Fruit fly (Drosophila melanogaster) whole organism, larva: ENCODE measurements around the gene CG31233.
"Not testable (repeated sequence)": the region's sequence is repeated elsewhere in the genome, so short reads cannot be mapped to it uniquely, and the experiment has no call there.

Experiments
- noc ChIP-seq: fragments of 200-800 bp; sonication (Bioruptor generic); optimal IDR thresholded peaks from 3 replicates; lab custom pipeline; 2019; ENCODE audit warnings: missing biosample characterization, mild to moderate bottlenecking, missing genetic modification characterization, moderate library complexity

Gene CG31233

dm6 chr3R:21748954-21749920 is at the start of gene CG31233:
TSS of gene CG31233 (plus strand) at chr3R:21749853.
- peak; percentile 54 for TF ChIP-seq noc (tag; lab: Kevin White, UChicago)

DNA sequence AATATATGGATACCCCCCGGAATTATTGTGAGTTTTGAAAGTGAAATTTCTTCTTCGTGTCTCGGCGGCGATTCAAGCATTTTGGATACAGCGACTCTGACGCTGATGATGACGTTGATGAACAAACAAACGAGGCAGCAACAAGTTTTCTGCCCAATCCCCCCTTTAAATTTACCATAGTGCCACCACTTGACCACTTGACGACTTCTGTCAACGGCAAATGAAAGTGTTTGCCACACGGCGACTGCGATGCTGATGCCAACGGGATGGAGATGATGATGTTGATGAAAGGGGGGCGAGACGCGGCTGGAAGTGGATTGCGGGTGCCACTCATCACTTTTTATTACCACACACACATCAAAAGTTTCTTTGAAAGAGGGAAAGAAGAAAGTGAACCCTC is 49.2 kb upstream of the CG31233 start:
- no peak for TF ChIP-seq noc (tag; lab: Kevin White, UChicago)

- TF ChIP-seq noc (tag; lab: Kevin White, UChicago): no peak
Observed at dm6 chr3R:21701529-21701928, 48.1 kb upstream of the CG31233 start.

dm6 chr3R:21703346-21703745 is 46.3 kb upstream of the CG31233 start:
- TF ChIP-seq noc (tag; lab: Kevin White, UChicago): no peak

dm6 chr3R:21704439-21704838 is 45.2 kb upstream of the CG31233 start:
- TF ChIP-seq noc (tag; lab: Kevin White, UChicago): no peak

DNA sequence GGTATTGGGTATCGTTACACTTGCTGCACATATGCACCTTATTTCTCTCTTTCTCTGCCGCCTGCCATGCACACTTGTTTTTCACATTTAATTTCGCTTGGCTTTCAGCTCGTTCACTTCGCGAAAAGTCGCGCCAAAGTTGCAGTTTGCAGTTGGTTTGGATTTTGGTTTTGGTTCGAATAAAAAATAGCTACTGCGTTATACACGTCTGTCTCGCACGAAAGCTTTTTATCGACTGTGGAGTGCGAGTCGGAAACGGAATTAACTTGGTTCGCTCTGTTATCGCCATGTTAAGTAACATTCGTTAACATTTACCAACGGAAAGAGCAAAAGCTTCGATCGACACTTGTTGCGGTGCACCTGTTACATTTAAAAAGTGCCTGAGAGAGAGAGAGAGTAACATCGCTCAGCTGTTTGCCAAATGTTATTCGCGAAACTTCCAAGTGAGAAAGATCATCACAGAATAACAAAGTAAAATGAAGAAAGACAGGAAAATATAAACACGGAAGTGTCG is 30.2 kb upstream of the CG31233 start, which contains the start of gene CG31176:
CG31176 (minus strand) TSS at position 241 of the 514 bp plus-strand sequence.
- no peak for TF ChIP-seq noc (tag; lab: Kevin White, UChicago)

DNA sequence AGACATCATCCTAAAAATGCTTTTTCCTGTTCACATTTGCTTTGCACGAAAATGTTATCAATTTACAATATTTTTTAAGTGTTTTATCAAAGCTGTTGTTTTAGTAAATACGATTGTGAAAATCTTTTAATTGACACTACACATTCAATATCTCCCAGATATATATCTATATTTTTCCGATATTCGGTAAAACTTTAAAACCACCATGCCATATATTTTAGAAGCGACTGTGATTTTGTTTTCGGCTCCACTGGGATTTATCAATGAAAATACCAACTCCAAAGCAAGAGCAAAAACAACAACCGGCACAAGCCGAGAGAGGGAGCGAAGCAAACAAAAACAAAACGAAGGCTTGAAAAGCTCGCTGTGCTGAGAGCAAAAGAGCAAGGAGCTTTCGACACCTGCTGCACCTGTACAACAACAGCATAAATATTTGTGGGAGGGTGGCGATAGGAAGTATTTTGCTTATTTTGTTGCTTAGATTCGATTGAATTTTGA is 29.7 kb upstream of the CG31233 start:
- peak; percentile 19 for TF ChIP-seq noc (tag; lab: Kevin White, UChicago)

DNA sequence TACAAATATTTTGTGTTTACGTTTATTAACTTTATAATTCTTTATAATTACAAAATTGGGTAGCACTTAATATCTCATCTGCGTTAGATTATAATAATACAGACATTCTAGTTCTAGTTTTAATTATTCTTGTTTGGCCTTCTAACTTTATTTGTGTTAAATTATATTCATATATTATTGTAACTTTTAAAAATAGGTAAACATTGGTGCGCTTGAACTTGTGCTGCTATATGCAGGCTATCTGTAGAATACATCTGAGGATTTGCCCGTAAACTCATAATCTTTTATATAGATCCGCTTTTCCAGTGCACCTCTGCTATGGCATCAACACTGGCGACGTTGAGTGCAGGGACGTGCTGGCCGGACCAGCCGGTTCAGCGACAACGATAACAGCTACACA is 27.2 kb upstream of the CG31233 start:
- no peak for TF ChIP-seq noc (tag; lab: Kevin White, UChicago)

DNA sequence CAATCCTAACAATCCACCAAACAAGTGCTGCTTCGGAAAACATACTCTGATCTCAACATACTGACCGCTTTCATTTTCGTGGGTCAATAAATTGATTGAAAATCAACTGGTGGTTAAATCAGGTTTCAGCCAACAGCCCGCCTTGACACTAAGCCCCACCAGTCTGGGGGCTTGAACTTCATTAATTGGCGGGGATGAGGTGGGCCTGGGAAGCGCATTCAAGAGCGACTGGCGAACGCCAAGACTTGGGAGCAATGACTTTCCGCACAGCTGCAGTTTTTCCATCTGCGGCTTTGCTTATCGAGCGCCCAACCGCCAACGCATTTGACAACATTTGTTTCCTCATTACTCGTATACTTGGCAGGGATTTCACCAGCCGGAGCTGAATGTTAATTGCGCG is 23.1 kb upstream of the CG31233 start:
- no peak for TF ChIP-seq noc (tag; lab: Kevin White, UChicago)

DNA sequence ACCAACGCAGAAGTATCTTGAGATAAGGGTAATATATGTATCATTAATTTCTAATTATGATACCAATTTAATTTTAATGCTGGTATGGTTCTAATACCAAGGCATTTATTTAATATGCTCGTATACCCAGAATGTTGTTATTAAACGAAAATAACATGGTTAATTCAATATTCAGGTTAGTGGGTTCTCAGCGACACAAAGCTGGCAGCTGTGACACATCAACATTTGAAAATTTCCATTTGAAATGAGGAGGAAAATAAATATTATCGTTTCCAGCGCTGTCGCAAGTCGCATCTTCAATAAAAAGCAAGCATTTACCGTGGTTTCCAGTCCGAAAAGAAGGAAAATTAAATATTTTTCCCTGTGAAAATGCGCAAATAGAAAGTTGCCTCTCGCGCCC is 18.7 kb upstream of the CG31233 start:
- TF ChIP-seq noc (tag; lab: Kevin White, UChicago): no peak

DNA sequence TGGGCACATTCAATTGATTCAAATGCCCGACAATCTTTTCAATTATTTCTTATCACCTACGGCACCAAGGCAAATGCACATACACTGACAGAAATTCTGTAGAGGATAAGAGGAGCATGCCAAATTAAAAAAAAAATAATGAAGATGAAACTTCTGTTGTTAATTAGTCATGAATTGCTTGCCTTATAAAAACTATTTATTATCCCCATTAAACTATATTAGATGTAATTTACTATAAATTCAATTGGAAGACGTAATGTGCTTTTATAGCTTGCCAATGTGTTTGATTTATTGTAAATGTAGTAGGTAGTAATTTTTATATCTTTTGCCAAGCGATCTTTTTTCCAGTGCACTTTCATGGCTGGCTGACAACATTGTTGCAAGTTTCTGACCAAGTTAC is 18.0 kb upstream of the CG31233 start:
- TF ChIP-seq noc (tag; lab: Kevin White, UChicago): no peak

dm6 chr3R:21732901-21733300 is 16.8 kb upstream of the CG31233 start:
- TF ChIP-seq noc (tag; lab: Kevin White, UChicago): no peak

DNA sequence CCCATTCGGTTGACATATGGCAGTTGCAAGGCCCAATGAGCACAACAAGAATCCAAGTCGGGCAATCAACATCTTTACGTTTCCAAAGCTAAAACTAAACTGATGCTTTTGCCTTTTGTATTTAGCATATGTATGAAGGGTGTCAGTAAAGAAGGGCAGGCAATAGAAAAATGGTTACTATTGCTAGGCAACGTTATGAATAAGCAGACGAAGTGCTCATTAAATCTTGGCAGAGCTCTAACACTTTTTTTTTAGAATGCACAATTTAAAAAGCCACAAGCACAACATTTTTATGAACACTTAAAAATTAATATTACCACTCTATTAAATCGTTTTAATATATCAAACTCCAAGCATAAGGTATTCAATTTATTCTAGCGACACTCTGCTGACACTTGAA is 13.5 kb upstream of the CG31233 start, which contains the start of gene Sfp93F:
Sfp93F (minus strand) TSS at position 101 of the 400 bp plus-strand sequence.
- TF ChIP-seq noc (tag; lab: Kevin White, UChicago): not testable (repeated sequence)

DNA sequence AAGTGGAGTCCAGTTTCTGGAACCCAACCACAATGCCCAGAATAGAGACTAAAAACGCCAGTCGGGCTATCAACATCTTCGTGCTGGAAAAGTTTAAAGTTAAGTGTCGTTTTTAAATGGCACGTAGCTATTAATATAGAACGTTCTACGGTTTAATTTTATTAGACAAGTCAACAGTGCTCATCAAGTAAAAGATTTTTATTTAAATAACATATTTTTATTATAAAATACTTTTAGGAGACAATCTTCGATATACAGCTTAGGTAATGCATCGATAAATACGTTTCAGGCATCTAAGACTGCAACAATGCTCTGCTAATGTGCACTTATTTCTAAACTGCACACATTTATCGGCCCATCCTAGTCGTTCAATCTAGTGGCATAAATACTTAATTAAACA is 12.9 kb upstream of the CG31233 start, which contains the start of gene CG42869:
CG42869 (minus strand) TSS at position 101 of the 400 bp plus-strand sequence.
- TF ChIP-seq noc (tag; lab: Kevin White, UChicago): no peak

- TF ChIP-seq noc (tag; lab: Kevin White, UChicago): no peak
Observed at dm6 chr3R:21737264-21737663, 12.4 kb upstream of the CG31233 start, which contains the start of gene CG42870. TSS of gene CG42870 (minus strand) at chr3R:21737364.

dm6 chr3R:21739010-21739409 is 10.6 kb upstream of the CG31233 start, which contains the start of gene CG34034:
TSS of gene CG34034 (minus strand) at chr3R:21739110.
- no peak for TF ChIP-seq noc (tag; lab: Kevin White, UChicago)
